Worm (Caenorhabditis elegans) whole organism, late embryonic: ENCODE results near the gene T26A8.4.
A peak's percentile ranks its signal among the peaks of the same experiment; 100 is the strongest.

ENCODE experiments used
- C08G9.2 ChIP-seq: sonication (generic microtip); optimal IDR thresholded peaks from 2 replicates; lab custom pipeline; 2016; ENCODE audit warnings: mild to moderate bottlenecking, missing genetic modification characterization, moderate library complexity, missing compliant biosample characterization
- F13H6.1 ChIP-seq: sonication (generic microtip); optimal IDR thresholded peaks from 2 replicates; lab custom pipeline; 2016; ENCODE audit warnings: missing genetic modification characterization, missing compliant biosample characterization
- K02D7.2 ChIP-seq: sonication (generic microtip); optimal IDR thresholded peaks from 2 replicates; lab custom pipeline; 2017; ENCODE audit warnings: mild to moderate bottlenecking, missing genetic modification characterization, missing compliant biosample characterization
- K09A11.1 ChIP-seq: sonication (generic microtip); optimal IDR thresholded peaks from 2 replicates; lab custom pipeline; 2017; ENCODE audit warnings: antibody characterized with exemption, mild to moderate bottlenecking, missing genetic modification characterization, missing compliant biosample characterization; ENCODE audit not compliant: insufficient read depth
- T23F11.4 ChIP-seq: fragments of 200-800 bp; sonication (Bioruptor generic); optimal IDR thresholded peaks from 2 replicates; lab custom pipeline; 2018; ENCODE audit warnings: mild to moderate bottlenecking, missing genetic modification characterization, missing compliant biosample characterization
- ama-1 ChIP-seq: fragments of 150-350 bp; optimal IDR thresholded peaks from 2 replicates; lab custom pipeline; 2014
- ceh-18 ChIP-seq: sonication (generic microtip); optimal IDR thresholded peaks from 2 replicates; lab custom pipeline; 2016; ENCODE audit warnings: missing genetic modification characterization, missing compliant biosample characterization
- ceh-19 ChIP-seq: fragments of 200-800 bp; sonication (Bioruptor generic); optimal IDR thresholded peaks from 2 replicates; lab custom pipeline; 2018; ENCODE audit warnings: mild to moderate bottlenecking, missing genetic modification characterization, missing compliant biosample characterization
- ceh-2 ChIP-seq: sonication (generic microtip); optimal IDR thresholded peaks from 2 replicates; lab custom pipeline; 2016; ENCODE audit warnings: missing genotype, missing genetic modification characterization, missing compliant biosample characterization
- ceh-22 ChIP-seq: sonication (generic microtip); optimal IDR thresholded peaks from 2 replicates; lab custom pipeline; 2017; ENCODE audit warnings: missing biosample characterization, missing genetic modification characterization
- ceh-31 ChIP-seq: sonication (generic microtip); optimal IDR thresholded peaks from 2 replicates; lab custom pipeline; 2016; ENCODE audit warnings: missing genetic modification characterization, missing compliant biosample characterization
- ceh-34 ChIP-seq: sonication (generic microtip); optimal IDR thresholded peaks from 2 replicates; lab custom pipeline; 2016; ENCODE audit warnings: mild to moderate bottlenecking, missing genetic modification characterization, missing compliant biosample characterization
- ceh-45 ChIP-seq: fragments of 200-800 bp; sonication (Bioruptor generic); IDR thresholded peaks from 2 replicates; pipeline ENCODE4 v1.3.6; 2022; ENCODE audit warnings: missing genetic modification reagents, missing genetic modification characterization, missing compliant biosample characterization
- ceh-48 ChIP-seq: sonication (generic microtip); optimal IDR thresholded peaks from 2 replicates; lab custom pipeline; 2016; ENCODE audit warnings: missing genetic modification characterization, inconsistent platforms, missing compliant biosample characterization
- ceh-6 ChIP-seq: fragments of 200-800 bp; sonication (Bioruptor generic); optimal IDR thresholded peaks from 2 replicates; lab custom pipeline; 2018; ENCODE audit warnings: mild to moderate bottlenecking, missing genetic modification characterization, missing compliant biosample characterization
- dve-1 ChIP-seq: sonication (generic microtip); optimal IDR thresholded peaks from 2 replicates; lab custom pipeline; 2017; ENCODE audit warnings: antibody characterized with exemption, mild to moderate bottlenecking, missing genetic modification characterization, missing compliant biosample characterization
- elt-2 ChIP-seq: sonication (generic microtip); optimal IDR thresholded peaks from 2 replicates; lab custom pipeline; 2016; ENCODE audit warnings: missing genetic modification reagents, missing genetic modification characterization, missing compliant biosample characterization
- ets-4 ChIP-seq: sonication (generic microtip); optimal IDR thresholded peaks from 2 replicates; lab custom pipeline; 2016; ENCODE audit warnings: missing genetic modification characterization, missing compliant biosample characterization
- fkh-10 ChIP-seq: fragments of 150-350 bp; optimal IDR thresholded peaks from 2 replicates; lab custom pipeline; 2014; ENCODE audit warnings: missing biosample characterization, missing genetic modification reagents, missing genetic modification characterization
- gmeb-2 ChIP-seq: sonication (generic microtip); optimal IDR thresholded peaks from 2 replicates; lab custom pipeline; 2016; ENCODE audit warnings: missing genetic modification characterization, inconsistent platforms, missing compliant biosample characterization
- hlh-13 ChIP-seq: fragments of 200-800 bp; sonication (Bioruptor generic); optimal IDR thresholded peaks from 2 replicates; lab custom pipeline; 2018; ENCODE audit warnings: mild to moderate bottlenecking, missing genetic modification characterization, missing compliant biosample characterization
- hlh-30 ChIP-seq: sonication (generic microtip); optimal IDR thresholded peaks from 2 replicates; lab custom pipeline; 2017; ENCODE audit warnings: antibody characterized with exemption, missing genetic modification characterization, missing compliant biosample characterization; ENCODE audit not compliant: insufficient read depth
- hlh-8 ChIP-seq: sonication (generic microtip); optimal IDR thresholded peaks from 2 replicates; lab custom pipeline; 2016; ENCODE audit warnings: missing genotype, missing genetic modification characterization, missing compliant biosample characterization
- lin-11 ChIP-seq: fragments of 200-800 bp; sonication (Bioruptor generic); optimal IDR thresholded peaks from 2 replicates; lab custom pipeline; 2018; ENCODE audit warnings: mild to moderate bottlenecking, missing genetic modification characterization, missing compliant biosample characterization
- madf-2 ChIP-seq: sonication (generic microtip); optimal IDR thresholded peaks from 2 replicates; lab custom pipeline; 2017; ENCODE audit warnings: missing genetic modification characterization, missing compliant biosample characterization
- mec-3 ChIP-seq: sonication (generic microtip); optimal IDR thresholded peaks from 2 replicates; lab custom pipeline; 2016; ENCODE audit warnings: borderline replicate concordance, missing genetic modification characterization, missing compliant biosample characterization
- nfya-1 ChIP-seq: sonication (generic microtip); optimal IDR thresholded peaks from 2 replicates; lab custom pipeline; 2017; ENCODE audit warnings: missing genetic modification characterization, mild to moderate bottlenecking, missing compliant biosample characterization, antibody characterized with exemption, moderate library complexity
- pat-9 ChIP-seq: fragments of 200-800 bp; sonication (Bioruptor generic); optimal IDR thresholded peaks from 2 replicates; lab custom pipeline; 2018; ENCODE audit warnings: mild to moderate bottlenecking, missing genetic modification characterization, moderate library complexity, missing compliant biosample characterization
- pax-1 ChIP-seq: fragments of 150-350 bp; optimal IDR thresholded peaks from 2 replicates; lab custom pipeline; 2014; ENCODE audit warnings: missing biosample characterization, missing genetic modification characterization
- pqm-1 ChIP-seq: sonication (generic microtip); optimal IDR thresholded peaks from 2 replicates; lab custom pipeline; 2016; ENCODE audit warnings: missing genetic modification characterization, missing compliant biosample characterization
- pros-1 ChIP-seq: fragments of 150-350 bp; optimal IDR thresholded peaks from 2 replicates; lab custom pipeline; 2014; ENCODE audit warnings: missing biosample characterization, missing genetic modification reagents, missing genetic modification characterization
- ref-2 ChIP-seq: sonication (generic microtip); optimal IDR thresholded peaks from 2 replicates; lab custom pipeline; 2016; ENCODE audit warnings: missing genetic modification characterization, missing compliant biosample characterization
- rnt-1 ChIP-seq: sonication (generic microtip); optimal IDR thresholded peaks from 2 replicates; lab custom pipeline; 2016; ENCODE audit warnings: missing genetic modification characterization, missing compliant biosample characterization
- sdc-2 ChIP-seq: sonication (generic microtip); optimal IDR thresholded peaks from 2 replicates; lab custom pipeline; 2016; ENCODE audit warnings: missing genotype, missing genetic modification characterization, missing compliant biosample characterization
- sox-2 ChIP-seq: fragments of 200-800 bp; sonication (Bioruptor generic); IDR thresholded peaks from 2 replicates; pipeline ENCODE4 v1.3.6; 2022; ENCODE audit warnings: missing genetic modification reagents, missing genetic modification characterization, missing compliant biosample characterization
- sox-4 ChIP-seq: sonication (generic microtip); optimal IDR thresholded peaks from 2 replicates; lab custom pipeline; 2017; ENCODE audit warnings: mild to moderate bottlenecking, missing genetic modification characterization, inconsistent platforms, missing compliant biosample characterization
- syd-9 ChIP-seq: sonication (generic microtip); optimal IDR thresholded peaks from 2 replicates; lab custom pipeline; 2016; ENCODE audit warnings: mild to moderate bottlenecking, missing genetic modification characterization, moderate library complexity, missing compliant biosample characterization
- tbx-2 ChIP-seq: sonication (generic microtip); optimal IDR thresholded peaks from 2 replicates; lab custom pipeline; 2016; ENCODE audit warnings: missing genetic modification characterization, missing compliant biosample characterization
- ttx-3 ChIP-seq: sonication (generic microtip); optimal IDR thresholded peaks from 2 replicates; lab custom pipeline; 2016; ENCODE audit warnings: missing genetic modification reagents, missing genetic modification characterization, missing compliant biosample characterization
- unc-3 ChIP-seq, 2 experiments: fragments of 200-800 bp in 1 of 2; sonication (Bioruptor generic) in 1 of 2; sonication (generic microtip) in 1 of 2; conservative IDR thresholded peaks in 1 of 2; optimal IDR thresholded peaks in 1 of 2; 2 replicates each; pipeline versions ENCODE4 v1.3.6 to Lab custom; 2016 to 2022; ENCODE audit warnings: missing compliant biosample characterization in 2 of 2, missing genetic modification characterization in 2 of 2, missing genetic modification reagents in 1 of 2
- unc-42 ChIP-seq: sonication (generic microtip); optimal IDR thresholded peaks from 2 replicates; lab custom pipeline; 2016; ENCODE audit warnings: missing genotype, missing genetic modification characterization, missing compliant biosample characterization
- unc-55 ChIP-seq: sonication (generic microtip); optimal IDR thresholded peaks from 2 replicates; lab custom pipeline; 2017; ENCODE audit warnings: missing biosample characterization, missing genetic modification reagents, missing genetic modification characterization
- unc-86 ChIP-seq: sonication (generic microtip); optimal IDR thresholded peaks from 2 replicates; lab custom pipeline; 2016; ENCODE audit warnings: missing genetic modification characterization, missing compliant biosample characterization
- zip-5 ChIP-seq: sonication (generic microtip); optimal IDR thresholded peaks from 2 replicates; lab custom pipeline; 2016; ENCODE audit warnings: missing genetic modification characterization, missing compliant biosample characterization
- ztf-16 ChIP-seq: sonication (generic microtip); optimal IDR thresholded peaks from 2 replicates; lab custom pipeline; 2017; ENCODE audit warnings: missing genetic modification characterization, missing compliant biosample characterization

Gene T26A8.4

ce11 chrIV:8432709-8433108 is at the start of gene T26A8.4, which contains the start of gene pdtf-1:
T26A8.4 (minus strand) TSS chrIV:8432893.
pdtf-1 (plus strand) TSS chrIV:8433038.
- TF ChIP-seq gmeb-2 (tag; lab: Kevin White, UChicago) (no peak), C08G9.2 (tag; lab: Kevin White, UChicago) (no peak), F13H6.1 (tag; lab: Kevin White, UChicago) (no peak), tbx-2 (peak; percentile 65), syd-9 (tag; lab: Kevin White, UChicago) (peak; percentile 37), pros-1 (tag; lab: Kevin White, UChicago) (peak; percentile 66), ttx-3 (tag; lab: Kevin White, UChicago) (no peak), ztf-16 (no peak), mec-3 (no peak), unc-3 (GFP tag; conservative IDR thresholded peaks at IDR 0.05; lab: Robert Waterston, UW) (no peak), unc-3 (tag; optimal IDR thresholded peaks at IDR 0.05; lab: Kevin White, UChicago) (peak; percentile 52), pax-1 (tag; lab: Kevin White, UChicago) (peak; percentile 94), zip-5 (tag; lab: Kevin White, UChicago) (no peak), ceh-48 (peak; percentile 11), ceh-6 (GFP tag; lab: Kevin White, UChicago) (no peak), ets-4 (tag; lab: Kevin White, UChicago) (peak; percentile 29), T23F11.4 (GFP tag; lab: Kevin White, UChicago) (peak; percentile 15), sdc-2 (tag; lab: Kevin White, UChicago) (no peak), elt-2 (peak; percentile 52), ceh-19 (GFP tag; lab: Kevin White, UChicago) (peak; percentile 45), ceh-34 (tag; lab: Kevin White, UChicago) (peak; percentile 70), madf-2 (tag; lab: Kevin White, UChicago) (peak; percentile 31), pqm-1 (tag; lab: Kevin White, UChicago) (no peak), pat-9 (peak; percentile 41), ceh-31 (peak; percentile 72), rnt-1 (tag; lab: Kevin White, UChicago) (peak; percentile 82), nfya-1 (tag; lab: Kevin White, UChicago) (peak; percentile 99), sox-4 (tag; lab: Kevin White, UChicago) (no peak), ceh-22 (no peak), hlh-30 (tag; lab: Kevin White, UChicago) (peak; percentile 95), ceh-45 (no peak), K09A11.1 (tag; lab: Kevin White, UChicago) (peak; percentile 50), fkh-10 (peak; percentile 26), sox-2 (GFP tag; lab: Robert Waterston, UW) (no peak), ref-2 (peak; percentile 91), unc-55 (GFP tag; lab: Kevin White, UChicago) (peak; percentile 87), K02D7.2 (tag; lab: Kevin White, UChicago) (no peak), unc-86 (tag; lab: Kevin White, UChicago) (peak; percentile 7), ceh-18 (tag; lab: Kevin White, UChicago) (peak; percentile 85), hlh-13 (no peak), hlh-8 (tag; lab: Kevin White, UChicago) (no peak), lin-11 (peak; percentile 6), ceh-2 (tag; lab: Kevin White, UChicago) (peak; percentile 1), ama-1 (peak; percentile 92), dve-1 (tag; lab: Kevin White, UChicago) (peak; percentile 65), unc-42 (tag; lab: Kevin White, UChicago) (peak; percentile 70)
- TF ChIP-seq, all 69 proteins: peak for 28
